Fruit fly (Drosophila melanogaster) S2 (cell line): Measurements from ENCODE around the gene CG34433.

Experiments used
- CG8478 ChIP-seq: fragments of >200 bp; optimal IDR thresholded peaks from 2 replicates; lab custom pipeline; 2018
- CTCF ChIP-seq, 2 experiments: fragments of >200 bp; optimal IDR thresholded peaks; 2 replicates each; lab custom pipeline; 2018

The CG34433 gene

dm6 chr3R:30649661-30650060 lies at the start of gene CG34433:
Gene CG34433 (plus strand): TSS chr3R:30649961.
- no peak for TF ChIP-seq CTCF (optimal IDR thresholded peaks at IDR 0.05; lab: Kevin White, UChicago)
- TF ChIP-seq CG8478 (lab: Kevin White, UChicago), result no peak

- TF ChIP-seq CG8478 (lab: Kevin White, UChicago), result no peak
- no peak for TF ChIP-seq CTCF (optimal IDR thresholded peaks at IDR 0.05; lab: Kevin White, UChicago)
Measured at dm6 chr3R:30600154-30601009, 49.4 kb upstream of the CG34433 start.

DNA sequence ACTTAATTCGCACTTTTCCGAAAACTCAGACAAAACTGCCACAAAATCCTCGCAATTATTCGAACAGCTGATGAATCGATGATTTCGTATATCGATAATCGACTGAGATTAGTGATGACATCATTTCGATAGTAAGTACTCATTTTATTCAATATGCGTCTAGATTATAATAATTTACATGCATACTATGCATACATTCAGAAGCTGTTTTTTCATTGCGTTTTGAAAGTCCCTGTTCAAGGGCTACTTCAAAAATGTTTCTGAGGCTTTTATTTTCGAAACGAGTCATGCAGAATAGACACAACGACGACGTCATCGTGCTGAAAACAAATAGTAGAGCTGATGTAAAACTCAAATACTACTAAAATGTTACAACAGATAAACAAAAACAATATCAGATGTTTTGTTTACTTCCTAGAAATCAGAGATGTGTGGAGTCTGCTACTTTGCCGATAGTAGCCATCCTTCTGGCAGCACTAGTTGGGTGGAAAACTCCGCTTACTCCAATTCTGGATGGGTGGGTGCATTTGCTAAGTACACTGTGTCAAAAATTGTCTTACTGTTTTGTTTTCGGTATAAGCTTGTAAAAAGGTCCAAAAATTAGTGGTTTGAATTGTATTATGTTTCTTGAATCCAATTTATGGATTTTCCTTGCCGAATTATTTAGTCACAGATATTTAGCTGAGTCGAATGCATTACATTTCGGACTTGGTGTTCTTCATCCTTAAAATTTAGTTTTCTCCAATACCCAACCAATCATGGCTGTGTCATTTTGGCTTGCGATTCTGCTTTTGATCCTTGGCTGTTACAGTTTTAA lies 48.1 kb upstream of the CG34433 start, which contains the start of the genes CG2246 and CG31021:
Gene CG2246, minus strand, starts transcription at position 50 of the 817 bp plus-strand sequence.
Gene CG31021, plus strand, starts transcription at position 767 of the 817 bp plus-strand sequence.
- TF ChIP-seq CTCF (optimal IDR thresholded peaks at IDR 0.05; lab: Kevin White, UChicago) (peak; percentile 66 to 72), CG8478 (lab: Kevin White, UChicago) (no peak)

DNA sequence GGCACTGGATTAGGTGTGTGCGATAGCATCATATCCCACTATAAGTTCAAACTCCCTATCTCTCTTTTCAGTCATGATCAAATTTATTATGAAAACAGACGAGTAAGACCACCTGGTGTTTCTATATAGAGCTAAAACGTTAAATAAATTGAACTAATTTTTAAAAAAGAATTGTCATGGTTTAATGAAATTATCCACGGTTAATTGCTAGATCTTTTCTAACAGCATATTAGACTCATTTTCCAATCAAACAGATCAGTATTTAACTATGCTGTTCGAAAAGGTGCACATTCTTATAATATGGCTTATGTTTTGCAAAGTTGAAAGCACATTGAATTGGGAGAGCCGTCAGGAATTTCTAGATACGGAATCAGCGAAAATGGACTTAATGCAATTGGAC lies 45.9 kb upstream of the CG34433 start, which contains the start of gene PH4alphaNE3:
Gene PH4alphaNE3, plus strand, starts transcription at position 301 of the 400 bp plus-strand sequence.
- TF ChIP-seq CG8478 (lab: Kevin White, UChicago) (no peak), CTCF (optimal IDR thresholded peaks at IDR 0.05; lab: Kevin White, UChicago) (no peak)

DNA sequence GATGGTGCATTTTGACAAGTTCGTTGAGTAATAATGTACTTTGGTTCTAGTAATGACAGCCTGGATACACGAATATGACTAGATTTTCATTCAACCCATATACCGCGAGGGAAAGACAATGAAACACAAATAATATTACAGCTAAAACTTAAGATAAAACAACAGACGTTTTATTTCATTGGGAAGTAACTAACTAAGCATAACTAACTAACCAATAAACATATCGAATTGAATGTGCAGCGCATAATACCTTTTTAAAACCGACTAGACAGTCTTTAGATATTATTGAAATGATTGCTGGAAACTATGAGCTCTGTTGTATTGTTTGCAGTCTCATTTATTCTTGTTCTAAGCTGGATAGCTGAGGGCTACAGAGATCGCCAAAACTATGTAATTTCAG lies 43.9 kb upstream of the CG34433 start, which contains the start of gene CG31016:
Gene CG31016, plus strand, starts transcription at position 301 of the 400 bp plus-strand sequence.
- TF ChIP-seq CG8478 (lab: Kevin White, UChicago), result no peak
- TF ChIP-seq CTCF (optimal IDR thresholded peaks at IDR 0.05; lab: Kevin White, UChicago), result no peak

- TF ChIP-seq CG8478 (lab: Kevin White, UChicago) (no peak), CTCF (optimal IDR thresholded peaks at IDR 0.05; lab: Kevin White, UChicago) (no peak)
Measured at dm6 chr3R:30616098-30616857, 33.5 kb upstream of the CG34433 start.

- TF ChIP-seq CG8478 (lab: Kevin White, UChicago) (no peak), CTCF (optimal IDR thresholded peaks at IDR 0.05; lab: Kevin White, UChicago) (no peak)
Measured at dm6 chr3R:30617457-30617856, 32.3 kb upstream of the CG34433 start.

- TF ChIP-seq CTCF (optimal IDR thresholded peaks at IDR 0.05; lab: Kevin White, UChicago), result no peak
- TF ChIP-seq CG8478 (lab: Kevin White, UChicago), result no peak
Measured at dm6 chr3R:30621806-30622205, 28.0 kb upstream of the CG34433 start, which contains the start of gene CG44954. Gene CG44954 (minus strand): TSS chr3R:30621906.

DNA sequence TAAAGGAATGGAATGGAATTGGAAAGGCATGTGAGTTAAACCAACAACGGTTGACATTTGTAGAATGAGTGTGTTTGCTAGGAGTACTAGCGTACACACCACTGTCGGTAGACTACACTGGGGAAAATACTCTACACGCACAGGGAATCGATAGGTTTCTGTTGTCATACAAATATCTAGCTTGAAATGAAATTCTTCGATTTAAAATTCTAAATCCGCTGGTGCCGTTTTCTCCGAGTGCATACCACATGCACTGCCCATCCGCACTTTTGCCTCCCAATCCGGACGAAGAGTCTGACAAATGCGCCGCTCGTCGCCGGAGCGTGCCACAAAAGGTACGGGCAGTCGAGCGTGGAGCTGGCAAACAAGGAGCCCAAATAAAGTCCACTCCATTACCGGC lies 20.8 kb upstream of the CG34433 start, which contains the start of gene CG2267:
Gene CG2267, minus strand, starts transcription at position 101 of the 400 bp plus-strand sequence.
- TF ChIP-seq CG8478 (lab: Kevin White, UChicago) (no peak), CTCF (optimal IDR thresholded peaks at IDR 0.05; lab: Kevin White, UChicago) (no peak)

DNA sequence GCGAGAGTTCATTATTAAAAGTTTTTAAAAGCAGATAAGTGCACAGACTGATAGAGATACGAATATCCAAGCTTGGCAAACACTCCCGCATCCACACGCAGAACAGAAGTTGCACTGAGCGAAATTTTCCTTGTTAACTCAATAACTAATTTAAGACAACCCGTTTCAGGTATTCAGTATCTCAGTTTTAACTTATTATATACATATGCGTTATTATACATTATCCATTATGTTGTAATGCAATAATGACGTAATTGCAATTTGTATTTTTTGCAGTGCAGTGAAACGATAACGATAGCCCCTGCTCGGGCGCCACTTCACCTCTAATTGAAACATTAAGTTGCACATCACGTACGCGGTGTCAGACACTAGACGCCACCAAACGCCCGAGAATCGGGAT lies 6.5 kb upstream of the CG34433 start:
- no peak for TF ChIP-seq CG8478 (lab: Kevin White, UChicago)
- no peak for TF ChIP-seq CTCF (optimal IDR thresholded peaks at IDR 0.05; lab: Kevin White, UChicago)

- TF ChIP-seq CG8478 (lab: Kevin White, UChicago) (no peak), CTCF (optimal IDR thresholded peaks at IDR 0.05; lab: Kevin White, UChicago) (no peak)
Measured at dm6 chr3R:30645780-30646179, 4.0 kb upstream of the CG34433 start, which contains the start of gene CG31013. Gene CG31013 (minus strand): TSS chr3R:30645880.

DNA sequence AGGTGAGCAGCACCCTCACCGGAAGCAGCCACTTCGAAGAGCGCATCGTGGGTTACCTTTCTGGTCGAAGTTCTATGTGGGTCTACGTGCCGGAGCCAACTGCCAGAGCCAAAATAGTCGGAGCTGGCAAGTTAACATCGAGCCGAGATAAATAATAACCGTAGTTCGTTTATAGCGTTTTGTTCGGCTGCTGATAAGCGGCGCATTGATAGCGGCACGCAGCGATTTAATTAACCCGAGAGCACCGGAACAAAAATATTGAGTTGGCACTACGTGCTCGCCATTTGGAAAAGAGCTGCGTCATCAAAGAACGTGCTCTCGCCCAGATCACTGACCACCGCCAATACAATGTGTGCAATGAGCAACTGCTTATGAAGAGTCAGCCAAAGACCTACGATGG lies 1.3 kb upstream of the CG34433 start, which contains the start of gene PH4alphaPV:
Gene PH4alphaPV, minus strand, starts transcription at position 101 of the 400 bp plus-strand sequence.
- TF ChIP-seq CG8478 (lab: Kevin White, UChicago), result no peak
- no peak for TF ChIP-seq CTCF (optimal IDR thresholded peaks at IDR 0.05; lab: Kevin White, UChicago)

DNA sequence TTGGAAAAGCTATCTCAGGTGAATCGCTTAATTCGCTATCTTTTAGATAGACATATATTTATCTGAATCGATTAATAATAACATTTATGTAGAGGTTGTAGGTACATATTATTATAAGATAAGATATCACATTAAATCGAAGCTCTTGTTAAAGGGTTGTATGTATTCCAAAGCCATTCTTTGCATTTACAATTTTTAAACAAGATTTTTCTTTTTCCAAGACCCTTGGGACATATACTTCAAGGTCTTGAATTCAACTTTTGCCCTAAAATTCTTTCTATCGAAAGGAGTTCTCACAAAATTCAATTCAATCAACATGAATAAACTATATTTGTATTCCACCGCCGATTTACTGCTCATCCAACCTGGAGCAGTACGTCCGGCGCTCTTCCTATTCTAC lies 910 bp upstream of the CG34433 start, which contains the start of gene CG34432:
Gene CG34432, plus strand, starts transcription at position 301 of the 400 bp plus-strand sequence.
- TF ChIP-seq CTCF (optimal IDR thresholded peaks at IDR 0.05; lab: Kevin White, UChicago), result no peak
- TF ChIP-seq CG8478 (lab: Kevin White, UChicago), result no peak
